Fruit fly (Drosophila melanogaster) whole organism, prepupa: ENCODE data around the gene CG42487.
A peak's percentile ranks its signal among the peaks of the same experiment; 100 is the strongest.

Experiments
- CG10631 ChIP-seq: fragments of 200-800 bp; sonication (Bioruptor generic); optimal IDR thresholded peaks from 2 replicates; lab custom pipeline; 2016; ENCODE audit warnings: missing biosample characterization, missing genetic modification characterization
- CG10669 ChIP-seq: fragments of 200-800 bp; sonication (Bioruptor generic); optimal IDR thresholded peaks from 3 replicates; lab custom pipeline; 2018; ENCODE audit warnings: missing biosample characterization, mild to moderate bottlenecking, missing genetic modification characterization, moderate library complexity
- CG11762 ChIP-seq: fragments of 200-800 bp; sonication (Bioruptor generic); optimal IDR thresholded peaks from 3 replicates; lab custom pipeline; 2016; ENCODE audit warnings: missing biosample characterization, missing genetic modification characterization; ENCODE audit not compliant: insufficient read depth
- CG11902 ChIP-seq: fragments of 200-800 bp; sonication (Bioruptor generic); optimal IDR thresholded peaks from 3 replicates; lab custom pipeline; 2016; ENCODE audit warnings: missing biosample characterization, missing genetic modification characterization
- CG1621 ChIP-seq: fragments of 200-800 bp; sonication (Bioruptor generic); optimal IDR thresholded peaks from 3 replicates; lab custom pipeline; 2018; ENCODE audit warnings: missing biosample characterization, mild to moderate bottlenecking, missing genetic modification characterization
- CG3032 ChIP-seq: fragments of 200-800 bp; optimal IDR thresholded peaks from 2 replicates; lab custom pipeline; 2019; ENCODE audit warnings: missing biosample characterization, mild to moderate bottlenecking, missing genetic modification characterization, moderate library complexity
- CG32006 ChIP-seq: fragments of 200-800 bp; sonication (Bioruptor generic); optimal IDR thresholded peaks from 3 replicates; lab custom pipeline; 2017; ENCODE audit warnings: missing biosample characterization, mild to moderate bottlenecking, missing genetic modification characterization
- CG4318 ChIP-seq: fragments of 200-800 bp; sonication (Bioruptor generic); optimal IDR thresholded peaks from 3 replicates; lab custom pipeline; 2017; ENCODE audit warnings: missing biosample characterization, mild to moderate bottlenecking, missing genetic modification characterization
- CG6276 ChIP-seq: fragments of 200-800 bp; sonication (Bioruptor generic); optimal IDR thresholded peaks from 2 replicates; lab custom pipeline; 2017; ENCODE audit warnings: missing biosample characterization, mild to moderate bottlenecking, missing genetic modification characterization
- CG6792 ChIP-seq: fragments of 200-800 bp; sonication (Bioruptor generic); optimal IDR thresholded peaks from 3 replicates; lab custom pipeline; 2016; ENCODE audit warnings: missing biosample characterization, missing genetic modification characterization
- CG6808 ChIP-seq: fragments of 200-800 bp; sonication (Bioruptor generic); optimal IDR thresholded peaks from 3 replicates; lab custom pipeline; 2017; ENCODE audit warnings: missing biosample characterization, missing genetic modification characterization, mild to moderate bottlenecking, moderate library complexity, missing genetic modification reagents
- CG6854 ChIP-seq: fragments of 200-800 bp; sonication (Bioruptor generic); optimal IDR thresholded peaks from 2 replicates; lab custom pipeline; 2017; ENCODE audit warnings: missing biosample characterization, mild to moderate bottlenecking, missing genetic modification characterization
- CG8119 ChIP-seq: fragments of 200-800 bp; sonication (Bioruptor generic); IDR thresholded peaks from 3 replicates; pipeline ENCODE4 v1.3.6; 2022; ENCODE audit warnings: missing biosample characterization, missing genetic modification characterization
- CG8632 ChIP-seq: fragments of 200-800 bp; sonication (Bioruptor generic); optimal IDR thresholded peaks from 3 replicates; lab custom pipeline; 2016; ENCODE audit warnings: missing biosample characterization, missing genetic modification characterization
- Eip75B ChIP-seq: fragments of 200-800 bp; sonication (Bioruptor generic); optimal IDR thresholded peaks from 3 replicates; lab custom pipeline; 2016; ENCODE audit warnings: missing biosample characterization, missing genetic modification characterization
- Eip78C ChIP-seq: fragments of 200-800 bp; sonication (Bioruptor generic); peaks from one replicate; lab custom pipeline; 2016; ENCODE audit warnings: missing biosample characterization, missing genetic modification characterization
- Eip93F ChIP-seq: fragments of 200-800 bp; sonication (Bioruptor generic); optimal IDR thresholded peaks from 2 replicates; lab custom pipeline; 2016; ENCODE audit warnings: missing biosample characterization, mild to moderate bottlenecking, missing genetic modification characterization
- Ets21C ChIP-seq: fragments of 200-800 bp; sonication (Bioruptor generic); optimal IDR thresholded peaks from 3 replicates; lab custom pipeline; 2016; ENCODE audit warnings: missing biosample characterization, missing genetic modification characterization
- Ets96B ChIP-seq: fragments of 200-800 bp; optimal IDR thresholded peaks from 2 replicates; lab custom pipeline; 2019; ENCODE audit warnings: missing biosample characterization, mild to moderate bottlenecking, missing genetic modification characterization, moderate library complexity
- Hr38 ChIP-seq: sonication (Bioruptor generic); optimal IDR thresholded peaks from 2 replicates; lab custom pipeline; 2016; ENCODE audit warnings: missing biosample characterization, missing genetic modification characterization
- Lpt ChIP-seq: fragments of 200-800 bp; sonication (Bioruptor generic); optimal IDR thresholded peaks from 3 replicates; lab custom pipeline; 2016; ENCODE audit warnings: missing biosample characterization, missing genetic modification characterization
- Met ChIP-seq: fragments of 200-800 bp; sonication (Bioruptor generic); optimal IDR thresholded peaks from 3 replicates; lab custom pipeline; 2016; ENCODE audit warnings: missing biosample characterization, missing genetic modification characterization
- OdsH ChIP-seq: fragments of 200-800 bp; sonication (Bioruptor generic); optimal IDR thresholded peaks from 3 replicates; lab custom pipeline; 2016; ENCODE audit warnings: missing biosample characterization, missing genetic modification characterization
- Smox ChIP-seq: fragments of 200-800 bp; sonication (Bioruptor generic); optimal IDR thresholded peaks from 3 replicates; lab custom pipeline; 2016; ENCODE audit warnings: missing biosample characterization, missing genetic modification characterization
- Sox102F ChIP-seq: fragments of 200-800 bp; sonication (Bioruptor generic); optimal IDR thresholded peaks from 2 replicates; lab custom pipeline; 2016; ENCODE audit warnings: missing biosample characterization, mild to moderate bottlenecking, missing genetic modification characterization
- Sox14 ChIP-seq: fragments of 200-800 bp; sonication (Bioruptor generic); optimal IDR thresholded peaks from 3 replicates; lab custom pipeline; 2016; ENCODE audit warnings: missing biosample characterization, missing genetic modification characterization
- Sox15 ChIP-seq: fragments of 200-800 bp; sonication (Bioruptor generic); optimal IDR thresholded peaks from 3 replicates; lab custom pipeline; 2016; ENCODE audit warnings: missing biosample characterization, missing genetic modification characterization
- achi ChIP-seq: fragments of 200-800 bp; sonication (Bioruptor generic); optimal IDR thresholded peaks from 3 replicates; lab custom pipeline; 2016; ENCODE audit warnings: missing biosample characterization, missing genetic modification characterization
- cyc ChIP-seq: fragments of 200-800 bp; sonication (Bioruptor generic); optimal IDR thresholded peaks from 3 replicates; lab custom pipeline; 2016; ENCODE audit warnings: missing biosample characterization, missing genetic modification characterization
- dsx ChIP-seq: fragments of 200-800 bp; optimal IDR thresholded peaks from 3 replicates; lab custom pipeline; 2019; ENCODE audit warnings: missing biosample characterization, mild to moderate bottlenecking, missing genetic modification characterization, moderate library complexity; ENCODE audit not compliant: poor library complexity, severe bottlenecking
- fd59A ChIP-seq: fragments of 200-800 bp; sonication (Bioruptor generic); optimal IDR thresholded peaks from 2 replicates; lab custom pipeline; 2017; ENCODE audit warnings: missing biosample characterization, mild to moderate bottlenecking, missing genetic modification characterization, missing genetic modification reagents
- fd85E ChIP-seq: fragments of 200-800 bp; sonication (Bioruptor generic); optimal IDR thresholded peaks from 3 replicates; lab custom pipeline; 2016; ENCODE audit warnings: missing biosample characterization, missing genetic modification characterization
- fkh ChIP-seq: fragments of 200-800 bp; sonication (Bioruptor generic); optimal IDR thresholded peaks from 3 replicates; lab custom pipeline; 2017; ENCODE audit warnings: missing biosample characterization, mild to moderate bottlenecking, missing genetic modification characterization, moderate library complexity
- pdm3 ChIP-seq: fragments of 200-800 bp; sonication (Bioruptor generic); optimal IDR thresholded peaks from 3 replicates; lab custom pipeline; 2016; ENCODE audit warnings: missing biosample characterization, missing genetic modification characterization
- salr ChIP-seq, 2 experiments: fragments of 200-800 bp; sonication (Bioruptor generic); optimal IDR thresholded peaks; 3 replicates each; lab custom pipeline; 2016 to 2018; ENCODE audit warnings: missing biosample characterization in 2 of 2, missing genetic modification characterization in 2 of 2, mild to moderate bottlenecking in 1 of 2
- spab ChIP-seq: fragments of 200-800 bp; sonication (Bioruptor generic); optimal IDR thresholded peaks from 2 replicates; lab custom pipeline; 2017; ENCODE audit warnings: missing biosample characterization, mild to moderate bottlenecking, missing genetic modification characterization, missing genetic modification reagents

The CG42487 gene

DNA sequence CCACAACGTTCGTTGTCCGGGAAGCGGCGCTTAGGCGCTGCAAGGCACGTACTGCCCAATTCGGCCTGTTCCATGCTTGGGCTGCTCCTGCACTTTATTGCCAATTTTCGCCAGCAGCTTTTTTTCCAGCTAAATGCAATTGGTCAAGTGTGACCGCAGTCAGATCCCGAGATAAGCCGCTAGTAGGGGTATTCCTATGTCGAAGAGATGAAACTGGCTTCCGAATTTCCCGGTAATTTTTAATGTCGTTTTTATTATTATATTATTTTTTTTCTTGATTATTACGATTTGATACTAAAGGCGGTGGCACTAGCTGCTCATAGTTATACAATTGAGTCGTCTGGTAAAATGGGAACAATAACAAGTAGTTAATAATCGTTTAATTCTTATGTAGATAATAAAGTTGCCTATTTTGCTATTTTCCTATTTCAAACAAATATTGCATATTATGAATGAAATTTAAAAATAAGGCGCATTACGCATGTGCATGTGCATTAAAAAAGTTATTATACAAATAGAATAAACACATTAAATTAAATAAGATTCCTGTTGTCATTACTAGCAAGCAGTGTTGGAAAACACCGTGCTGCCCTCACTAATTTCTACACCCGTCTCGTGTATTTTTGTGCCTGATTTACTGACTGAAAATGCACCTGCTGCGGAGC lies 42.6 kb downstream of the CG42487 start, which contains the start of the genes CG5003 and mRpS22 (continued):
- peak in 1 of 2 experiments; percentile 59 for TF ChIP-seq salr (GFP tag; optimal IDR thresholded peaks at IDR 0.05; lab: Kevin White, UChicago)
- no peak for TF ChIP-seq CG4318 (GFP tag; lab: Kevin White, UChicago)
- peak; percentile 60 for TF ChIP-seq Met
- peak; percentile 68 for TF ChIP-seq OdsH
- TF ChIP-seq Eip93F (GFP tag; lab: Kevin White, UChicago): peak; percentile 6
- no peak for TF ChIP-seq spab (GFP tag; lab: Kevin White, UChicago)
- TF ChIP-seq Sox14 (GFP tag; lab: Kevin White, UChicago): peak; percentile 49
- peak; percentile 56 for TF ChIP-seq CG11762 (GFP tag; lab: Kevin White, UChicago)
- peak; percentile 49 for TF ChIP-seq cyc (GFP tag; lab: Kevin White, UChicago)
- peak; percentile 52 for TF ChIP-seq CG11902
- TF ChIP-seq fd85E (GFP tag; lab: Kevin White, UChicago): no peak
- TF ChIP-seq CG6808 (GFP tag; lab: Kevin White, UChicago): peak; percentile 44
- peak; percentile 81 for TF ChIP-seq Eip78C (GFP tag; lab: Kevin White, UChicago)
- TF ChIP-seq Lpt: peak; percentile 11
- no peak for TF ChIP-seq CG1621 (tag; lab: Kevin White, UChicago)
- TF ChIP-seq Ets96B: peak; percentile 12
- peak; percentile 56 for TF ChIP-seq pdm3
- no peak for TF ChIP-seq CG6276
- peak; percentile 56 for TF ChIP-seq Smox
- peak; percentile 48 for TF ChIP-seq Eip75B
- TF ChIP-seq CG10631: peak; percentile 79
- no peak for TF ChIP-seq Hr38 (GFP tag; lab: Kevin White, UChicago)
- peak; percentile 45 for TF ChIP-seq Sox15
- peak; percentile 32 for TF ChIP-seq CG10669 (GFP tag; lab: Kevin White, UChicago)
- TF ChIP-seq fd59A: no peak
- no peak for TF ChIP-seq CG8632 (GFP tag; lab: Kevin White, UChicago)

DNA sequence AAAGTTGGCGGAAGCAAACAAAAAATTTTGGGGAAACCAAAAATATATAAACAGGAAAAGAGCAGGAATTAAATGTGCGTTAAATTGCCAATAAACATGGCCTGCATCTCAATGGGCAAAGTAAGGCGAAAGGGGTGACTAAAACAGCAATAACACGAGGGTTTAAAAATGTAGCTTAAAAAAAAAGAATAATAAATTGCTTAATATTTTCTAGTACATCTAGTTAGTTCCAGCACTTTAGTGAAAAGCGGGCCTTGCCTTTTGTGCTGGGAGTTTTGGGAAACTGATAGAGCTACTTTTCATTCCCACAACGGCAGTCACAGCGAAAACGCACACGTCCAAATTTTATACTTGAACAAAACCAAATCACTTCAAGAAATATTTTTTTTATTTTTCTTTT lies 46.9 kb downstream of the CG42487 start, which contains the start of gene mil:
mil (plus strand) TSS at position 301 of the 400 bp plus-strand sequence.
- TF ChIP-seq CG11762 (GFP tag; lab: Kevin White, UChicago) (no peak), CG8119 (no peak), Ets21C (no peak), Sox15 (no peak), CG6854 (GFP tag; lab: Kevin White, UChicago) (no peak), fkh (GFP tag; lab: Kevin White, UChicago) (no peak), Hr38 (GFP tag; lab: Kevin White, UChicago) (no peak), CG6792 (no peak), spab (GFP tag; lab: Kevin White, UChicago) (no peak), Eip75B (no peak), achi (GFP tag; lab: Kevin White, UChicago) (no peak), CG32006 (GFP tag; lab: Kevin White, UChicago) (no peak), dsx (no peak), CG3032 (tag; lab: Kevin White, UChicago) (no peak), CG1621 (tag; lab: Kevin White, UChicago) (no peak), Sox102F (no peak)
